Fruit fly (Drosophila melanogaster) whole organism, adult: ENCODE data around the gene Kul.

Experiments used
- Hr96 ChIP-seq: fragments of 200-800 bp; sonication (Bioruptor generic); optimal IDR thresholded peaks from 2 replicates; lab custom pipeline; 2016; ENCODE audit warnings: missing biosample characterization, missing genetic modification characterization
- Mnt ChIP-seq: fragments of 200-800 bp; sonication (Bioruptor generic); optimal IDR thresholded peaks from 2 replicates; lab custom pipeline; 2016; ENCODE audit warnings: missing biosample characterization, mild to moderate bottlenecking, missing genetic modification characterization
- cic ChIP-seq: fragments of 200-800 bp; sonication (Bioruptor generic); optimal IDR thresholded peaks from 2 replicates; lab custom pipeline; 2017; ENCODE audit warnings: missing biosample characterization, mild to moderate bottlenecking, missing genetic modification characterization, moderate library complexity
- cnc ChIP-seq, 2 experiments: fragments of >200 bp; optimal IDR thresholded peaks; 2 replicates each; lab custom pipeline; 2017
- kay ChIP-seq: fragments of 200-800 bp; sonication (Bioruptor generic); peaks from one replicate; lab custom pipeline; 2016; ENCODE audit warnings: missing biosample characterization, missing genetic modification characterization, borderline replicate concordance
- ovo ChIP-seq: fragments of 200-800 bp; sonication (Bioruptor generic); optimal IDR thresholded peaks from 2 replicates; lab custom pipeline; 2016; ENCODE audit warnings: missing biosample characterization, missing genetic modification characterization

dm6 chr3R:29762297-29762696, 36.7 kb downstream of the Kul start:
- no peak for TF ChIP-seq kay (GFP tag; lab: Kevin White, UChicago)
- TF ChIP-seq ovo (GFP tag; lab: Kevin White, UChicago) = no peak
- no peak for TF ChIP-seq Hr96 (GFP tag; lab: Kevin White, UChicago)
- no peak for TF ChIP-seq Mnt (GFP tag; lab: Kevin White, UChicago)
- no peak for TF ChIP-seq cic (GFP tag; lab: Kevin White, UChicago)
- TF ChIP-seq cnc (optimal IDR thresholded peaks at IDR 0.05; lab: Kevin White, UChicago) = no peak
